Fruit fly (Drosophila melanogaster) whole organism, embryonic: ENCODE results near the gene CG13313.

Experiments used
- ATbp ChIP-seq: fragments of 200-800 bp; sonication (Bioruptor generic); optimal IDR thresholded peaks from 2 replicates; lab custom pipeline; 2017; ENCODE audit warnings: missing biosample characterization, mild to moderate bottlenecking, missing genetic modification characterization, missing genetic modification reagents
- Antp ChIP-seq: fragments of 200-800 bp; sonication (Bioruptor generic); optimal IDR thresholded peaks from 3 replicates; lab custom pipeline; 2016; ENCODE audit warnings: missing biosample characterization, missing genetic modification characterization
- Asciz ChIP-seq: fragments of 200-800 bp; sonication (Bioruptor generic); optimal IDR thresholded peaks from 2 replicates; lab custom pipeline; 2017; ENCODE audit warnings: missing biosample characterization, mild to moderate bottlenecking, missing genetic modification characterization, missing genetic modification reagents
- CG10209 ChIP-seq: fragments of 200-800 bp; sonication (Bioruptor generic); optimal IDR thresholded peaks from 3 replicates; lab custom pipeline; 2017; ENCODE audit warnings: missing biosample characterization, mild to moderate bottlenecking, missing genetic modification characterization, missing genetic modification reagents
- CG10366 ChIP-seq: fragments of 200-800 bp; sonication (Bioruptor generic); IDR thresholded peaks from 2 replicates; pipeline ENCODE4 v1.3.6; 2022; ENCODE audit warnings: missing biosample characterization, missing genetic modification characterization
- CG10431 ChIP-seq: fragments of 200-800 bp; sonication (Bioruptor generic); optimal IDR thresholded peaks from 3 replicates; lab custom pipeline; 2018; ENCODE audit warnings: missing biosample characterization, mild to moderate bottlenecking, missing genetic modification characterization
- CG11093 ChIP-seq: fragments of 200-800 bp; sonication (Bioruptor generic); IDR thresholded peaks from 3 replicates; pipeline ENCODE4 v1.3.6; 2022; ENCODE audit warnings: missing biosample characterization, missing genetic modification characterization
- CG1233 ChIP-seq: fragments of 200-800 bp; sonication (Bioruptor generic); optimal IDR thresholded peaks from 4 replicates; lab custom pipeline; 2018; ENCODE audit warnings: missing biosample characterization, mild to moderate bottlenecking, missing genetic modification characterization
- CG14014 ChIP-seq: fragments of 200-800 bp; sonication (Bioruptor generic); IDR thresholded peaks from 2 replicates; pipeline ENCODE4 v1.3.6; 2022; ENCODE audit warnings: missing biosample characterization, missing genetic modification characterization
- CG17186 ChIP-seq: fragments of 200-800 bp; sonication (Bioruptor generic); optimal IDR thresholded peaks from 3 replicates; lab custom pipeline; 2017; ENCODE audit warnings: missing biosample characterization, missing genetic modification reagents, missing genetic modification characterization
- CG17385 ChIP-seq: fragments of 200-800 bp; sonication (Bioruptor generic); optimal IDR thresholded peaks from 3 replicates; lab custom pipeline; 2018; ENCODE audit warnings: missing biosample characterization, mild to moderate bottlenecking, missing genetic modification characterization
- CG17568 ChIP-seq: fragments of 200-800 bp; sonication (Bioruptor generic); optimal IDR thresholded peaks from 2 replicates; lab custom pipeline; 2018; ENCODE audit warnings: missing biosample characterization, mild to moderate bottlenecking, missing genetic modification characterization, moderate library complexity
- CG2120 ChIP-seq: fragments of 200-800 bp; sonication (Bioruptor generic); optimal IDR thresholded peaks from 3 replicates; lab custom pipeline; 2016; ENCODE audit warnings: missing biosample characterization, missing genetic modification characterization
- CG31388 ChIP-seq: fragments of 200-800 bp; sonication (Bioruptor generic); optimal IDR thresholded peaks from 2 replicates; lab custom pipeline; 2016; ENCODE audit warnings: missing biosample characterization, missing genetic modification characterization
- CG3847 ChIP-seq: fragments of 200-800 bp; sonication (Bioruptor generic); IDR thresholded peaks from 2 replicates; pipeline ENCODE4 v1.3.6; 2022; ENCODE audit warnings: missing biosample characterization, missing genetic modification characterization
- CG4854 ChIP-seq: fragments of 200-800 bp; sonication (Bioruptor generic); optimal IDR thresholded peaks from 2 replicates; lab custom pipeline; 2016; ENCODE audit warnings: missing biosample characterization, missing genetic modification characterization, inconsistent platforms
- CG5953 ChIP-seq: fragments of 200-800 bp; sonication (Bioruptor generic); IDR thresholded peaks from 2 replicates; pipeline ENCODE4 v1.3.6; 2022; ENCODE audit warnings: missing biosample characterization, missing genetic modification characterization
- CG6654 ChIP-seq: fragments of 200-800 bp; sonication (Bioruptor generic); optimal IDR thresholded peaks from 2 replicates; lab custom pipeline; 2017; ENCODE audit warnings: missing biosample characterization, mild to moderate bottlenecking, missing genetic modification characterization
- CG6683 ChIP-seq: fragments of 200-800 bp; sonication (Bioruptor generic); optimal IDR thresholded peaks from 2 replicates; lab custom pipeline; 2017; ENCODE audit warnings: missing biosample characterization, mild to moderate bottlenecking, missing genetic modification characterization, missing genetic modification reagents
- CG7928 ChIP-seq: fragments of 200-800 bp; sonication (Bioruptor generic); optimal IDR thresholded peaks from 2 replicates; lab custom pipeline; 2017; ENCODE audit warnings: missing biosample characterization, mild to moderate bottlenecking, missing genetic modification characterization
- CG8281 ChIP-seq: fragments of 200-800 bp; sonication (Bioruptor generic); optimal IDR thresholded peaks from 2 replicates; lab custom pipeline; 2018; ENCODE audit warnings: missing biosample characterization, mild to moderate bottlenecking, missing genetic modification characterization, moderate library complexity
- CG9727 ChIP-seq: fragments of 200-800 bp; sonication (Bioruptor generic); optimal IDR thresholded peaks from 3 replicates; lab custom pipeline; 2017; ENCODE audit warnings: missing biosample characterization, mild to moderate bottlenecking, missing genetic modification characterization
- Camta ChIP-seq: fragments of 200-800 bp; sonication (Bioruptor generic); optimal IDR thresholded peaks from 2 replicates; lab custom pipeline; 2016; ENCODE audit warnings: missing biosample characterization, missing genetic modification characterization
- CrebB ChIP-seq: fragments of 200-800 bp; sonication (Bioruptor generic); optimal IDR thresholded peaks from 3 replicates; lab custom pipeline; 2018; ENCODE audit warnings: missing biosample characterization, mild to moderate bottlenecking, missing genetic modification characterization
- H15 ChIP-seq: fragments of 200-800 bp; sonication (Bioruptor generic); IDR thresholded peaks from 3 replicates; pipeline ENCODE4 v1.3.6; 2022; ENCODE audit warnings: missing biosample characterization, missing genetic modification characterization
- Kr ChIP-seq: fragments of 200-800 bp; sonication (Bioruptor generic); optimal IDR thresholded peaks from 2 replicates; lab custom pipeline; 2017; ENCODE audit warnings: missing biosample characterization, mild to moderate bottlenecking, missing genetic modification characterization
- MESR4 ChIP-seq: fragments of 200-800 bp; sonication (Bioruptor generic); optimal IDR thresholded peaks from 2 replicates; lab custom pipeline; 2018; ENCODE audit warnings: missing biosample characterization, mild to moderate bottlenecking, missing genetic modification characterization, moderate library complexity
- Mes4 ChIP-seq: fragments of 200-800 bp; sonication (Bioruptor generic); optimal IDR thresholded peaks from 2 replicates; lab custom pipeline; 2016; ENCODE audit warnings: missing biosample characterization, missing genetic modification characterization
- Nf-YA ChIP-seq: fragments of 200-800 bp; sonication (Bioruptor generic); IDR thresholded peaks from 2 replicates; pipeline ENCODE4 v1.3.6; 2022; ENCODE audit warnings: missing biosample characterization, missing genetic modification characterization
- Ravus ChIP-seq: fragments of 200-800 bp; sonication (Bioruptor generic); IDR thresholded peaks from 2 replicates; pipeline ENCODE4 v1.3.6; 2022; ENCODE audit warnings: missing biosample characterization, missing genetic modification characterization
- Rfx ChIP-seq: fragments of 200-800 bp; sonication (Bioruptor generic); IDR thresholded peaks from 2 replicates; pipeline ENCODE4 v1.3.6; 2022; ENCODE audit warnings: missing biosample characterization, missing genetic modification characterization
- Scr ChIP-seq: fragments of 200-800 bp; sonication (Bioruptor generic); IDR thresholded peaks from 2 replicates; pipeline ENCODE4 v1.3.6; 2022; ENCODE audit warnings: missing biosample characterization, missing genetic modification characterization; ENCODE audit not compliant: partially characterized antibody
- TFAM ChIP-seq: fragments of 200-800 bp; sonication (Bioruptor generic); optimal IDR thresholded peaks from 2 replicates; lab custom pipeline; 2017; ENCODE audit warnings: missing biosample characterization, missing genetic modification characterization, inconsistent platforms
- Tbp ChIP-seq: fragments of >200 bp; optimal IDR thresholded peaks from 2 replicates; lab custom pipeline; 2018; ENCODE audit warnings: missing biosample characterization, missing genetic modification characterization
- ash1 ChIP-seq: fragments of 200-800 bp; sonication (Bioruptor generic); optimal IDR thresholded peaks from 2 replicates; lab custom pipeline; 2018; ENCODE audit warnings: missing biosample characterization, mild to moderate bottlenecking, missing genetic modification characterization
- bigmax ChIP-seq: fragments of 200-800 bp; sonication (Bioruptor generic); optimal IDR thresholded peaks from 2 replicates; lab custom pipeline; 2018; ENCODE audit warnings: missing biosample characterization, mild to moderate bottlenecking, missing genetic modification characterization
- cas ChIP-seq: fragments of 200-800 bp; sonication (Bioruptor generic); IDR thresholded peaks from 2 replicates; pipeline ENCODE4 v1.3.6; 2022; ENCODE audit warnings: missing biosample characterization, missing genetic modification characterization
- da ChIP-seq: fragments of 200-800 bp; sonication (Bioruptor generic); optimal IDR thresholded peaks from 2 replicates; lab custom pipeline; 2016; ENCODE audit warnings: missing biosample characterization, missing genetic modification characterization
- dati ChIP-seq: fragments of 200-800 bp; sonication (Bioruptor generic); IDR thresholded peaks from 2 replicates; pipeline ENCODE4 v1.3.6; 2022; ENCODE audit warnings: missing biosample characterization, missing genetic modification characterization
- dmrt99B ChIP-seq: fragments of 200-800 bp; sonication (Bioruptor generic); optimal IDR thresholded peaks from 2 replicates; lab custom pipeline; 2018; ENCODE audit warnings: missing biosample characterization, mild to moderate bottlenecking, missing genetic modification characterization, moderate library complexity
- lab ChIP-seq: fragments of 200-800 bp; sonication (Bioruptor generic); optimal IDR thresholded peaks from 3 replicates; lab custom pipeline; 2017; ENCODE audit warnings: missing biosample characterization, missing genetic modification characterization, mild to moderate bottlenecking, moderate library complexity, missing genetic modification reagents
- lmd ChIP-seq: fragments of 200-800 bp; sonication (Bioruptor generic); IDR thresholded peaks from 2 replicates; pipeline ENCODE4 v1.3.6; 2022; ENCODE audit warnings: missing biosample characterization, missing genetic modification characterization
- pros ChIP-seq: fragments of 200-800 bp; sonication (Bioruptor generic); optimal IDR thresholded peaks from 3 replicates; lab custom pipeline; 2019; ENCODE audit warnings: missing biosample characterization, mild to moderate bottlenecking, missing genetic modification characterization, moderate library complexity
- repo ChIP-seq: fragments of 200-800 bp; sonication (Bioruptor generic); optimal IDR thresholded peaks from 2 replicates; lab custom pipeline; 2016; ENCODE audit warnings: missing biosample characterization, missing genetic modification characterization
- seq ChIP-seq: fragments of 200-800 bp; sonication (Bioruptor generic); IDR thresholded peaks from 2 replicates; pipeline ENCODE4 v1.3.6; 2022; ENCODE audit warnings: missing biosample characterization, missing genetic modification characterization
- so ChIP-seq: fragments of 200-800 bp; sonication (Bioruptor generic); IDR thresholded peaks from 3 replicates; pipeline ENCODE4 v1.3.6; 2022; ENCODE audit warnings: missing biosample characterization, missing genetic modification characterization
- stc ChIP-seq: fragments of 200-800 bp; sonication (Bioruptor generic); IDR thresholded peaks from 2 replicates; pipeline ENCODE4 v1.3.6; 2022; ENCODE audit warnings: missing biosample characterization, missing genetic modification characterization
- trem ChIP-seq: fragments of 200-800 bp; optimal IDR thresholded peaks from 3 replicates; lab custom pipeline; 2019; ENCODE audit warnings: missing biosample characterization, mild to moderate bottlenecking, missing genetic modification characterization, moderate library complexity
- tup ChIP-seq: fragments of 200-800 bp; sonication (Bioruptor generic); optimal IDR thresholded peaks from 2 replicates; lab custom pipeline; 2016; ENCODE audit warnings: missing biosample characterization, mild to moderate bottlenecking, missing genetic modification characterization, moderate library complexity
- unc-4 ChIP-seq: fragments of 200-800 bp; sonication (Bioruptor generic); IDR thresholded peaks from 2 replicates; pipeline ENCODE4 v1.3.6; 2022; ENCODE audit warnings: missing biosample characterization, missing genetic modification characterization; ENCODE audit not compliant: partially characterized antibody
- wdn ChIP-seq: fragments of 200-800 bp; sonication (Bioruptor generic); IDR thresholded peaks from 2 replicates; pipeline ENCODE4 v1.3.6; 2022; ENCODE audit warnings: missing biosample characterization, missing genetic modification characterization

CG13313 gene

DNA sequence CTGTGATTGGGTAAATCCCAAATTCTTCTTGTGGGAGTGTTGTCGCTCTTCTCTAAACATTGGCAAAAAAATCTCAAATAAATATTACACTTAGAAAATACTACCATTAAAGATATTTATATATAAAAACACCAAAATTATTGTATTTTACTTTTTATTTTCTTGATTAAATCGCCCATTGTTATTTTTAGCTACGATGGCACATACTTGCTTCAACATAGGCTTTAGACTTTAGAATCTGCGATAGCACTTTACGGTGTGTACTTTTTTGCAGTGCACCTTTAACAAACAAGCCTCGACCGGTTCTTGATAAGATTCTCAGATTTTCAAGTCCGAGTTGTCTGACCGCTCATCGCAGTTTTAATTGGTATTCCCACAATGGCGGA, 4.0 kb upstream of the CG13313 start, which contains the start of gene GNBP3 (continued):
- TF ChIP-seq CG6683 (GFP tag; lab: Kevin White, UChicago) (peak; percentile 75), CG17385 (GFP tag; lab: Kevin White, UChicago) (peak; percentile 16), CG10209 (GFP tag; lab: Kevin White, UChicago) (peak; percentile 44), pros (GFP tag; lab: Kevin White, UChicago) (no peak), ash1 (GFP tag; lab: Kevin White, UChicago) (no peak), so (GFP tag; lab: Robert Waterston, UW) (no peak), CG9727 (peak; percentile 92), CrebB (peak; percentile 30), H15 (no peak), Camta (GFP tag; lab: Kevin White, UChicago) (peak; percentile 51), Asciz (GFP tag; lab: Kevin White, UChicago) (peak; percentile 42), bigmax (GFP tag; lab: Kevin White, UChicago) (peak; percentile 48), CG6654 (GFP tag; lab: Kevin White, UChicago) (peak; percentile 32), TFAM (GFP tag; lab: Kevin White, UChicago) (no peak), CG11093 (no peak), repo (GFP tag; lab: Kevin White, UChicago) (no peak), Nf-YA (GFP tag; lab: Robert Waterston, UW) (peak; percentile 55; the same call in 1 of the 2 replicates), Ravus (GFP tag; lab: Robert Waterston, UW) (no peak; the same call in 1 of the 2 replicates), CG2120 (GFP tag; lab: Kevin White, UChicago) (peak; percentile 69), Mes4 (no peak), CG31388 (GFP tag; lab: Kevin White, UChicago) (no peak), Antp (no peak), CG1233 (GFP tag; lab: Kevin White, UChicago) (peak; percentile 83), dmrt99B (tag; lab: Kevin White, UChicago) (peak; percentile 70), trem (peak; percentile 26), CG14014 (peak; percentile 57; the same call in 1 of the 2 replicates), wdn (GFP tag; lab: Robert Waterston, UW) (0 out of 2 replicates have a peak, but pooled peaks have one; percentile 17), ATbp (GFP tag; lab: Kevin White, UChicago) (no peak), da (no peak), cas (peak; percentile 19; the same call in 1 of the 2 replicates), CG3847 (GFP tag; lab: Robert Waterston, UW) (0 out of 2 replicates have a peak, but pooled peaks have one; percentile 7), lab (peak; percentile 65), CG5953 (no peak), stc (GFP tag; lab: Robert Waterston, UW) (peak; percentile 43; the same call in 1 of the 2 replicates), tup (no peak), Rfx (GFP tag; lab: Robert Waterston, UW) (peak; percentile 83), CG17568 (GFP tag; lab: Kevin White, UChicago) (no peak), dati (GFP tag; lab: Robert Waterston, UW) (no peak), Scr (GFP tag; lab: Robert Waterston, UW) (no peak), Tbp (GFP tag; lab: Kevin White, UChicago) (no peak), CG8281 (tag; lab: Kevin White, UChicago) (peak; percentile 49), CG10431 (GFP tag; lab: Kevin White, UChicago) (no peak), MESR4 (GFP tag; lab: Kevin White, UChicago) (no peak), unc-4 (GFP tag; lab: Robert Waterston, UW) (no peak), Kr (GFP tag; lab: Kevin White, UChicago) (no peak), CG7928 (GFP tag; lab: Kevin White, UChicago) (no peak), CG10366 (GFP tag; lab: Robert Waterston, UW) (no peak), lmd (GFP tag; lab: Robert Waterston, UW) (no peak), CG17186 (no peak), CG4854 (GFP tag; lab: Kevin White, UChicago) (peak; percentile 67), seq (GFP tag; lab: Robert Waterston, UW) (no peak)
